Worm (Caenorhabditis elegans) whole organism, L4 larva: ENCODE results near the gene slc-25A29.

Experiments used
- D1046.2 ChIP-seq: fragments of 200-800 bp; sonication (Bioruptor generic); IDR thresholded peaks from 2 replicates; pipeline ENCODE4 v1.3.6; 2022; ENCODE audit warnings: missing genetic modification characterization, missing compliant biosample characterization
- F26F4.8 ChIP-seq: fragments of 200-800 bp; sonication (Bioruptor generic); conservative IDR thresholded peaks from 2 replicates; pipeline ENCODE4 v1.3.6; 2022; ENCODE audit warnings: missing genetic modification characterization, missing compliant biosample characterization
- F37D6.2 ChIP-seq: sonication (generic microtip); optimal IDR thresholded peaks from 2 replicates; lab custom pipeline; 2016; ENCODE audit warnings: mild to moderate bottlenecking, missing genetic modification characterization, missing compliant biosample characterization
- T20F7.1 ChIP-seq: fragments of 200-800 bp; sonication (Bioruptor generic); optimal IDR thresholded peaks from 2 replicates; lab custom pipeline; 2018; ENCODE audit warnings: mild to moderate bottlenecking, missing genetic modification characterization, missing compliant biosample characterization
- Y48G9A.11 ChIP-seq: fragments of 200-800 bp; sonication (Bioruptor generic); IDR thresholded peaks from 2 replicates; pipeline ENCODE4 v1.3.6; 2022; ENCODE audit warnings: missing genetic modification reagents, missing genetic modification characterization, missing compliant biosample characterization
- Y75B8A.6 ChIP-seq: fragments of 200-800 bp; sonication (Bioruptor generic); IDR thresholded peaks from 2 replicates; pipeline ENCODE4 v1.3.6; 2022; ENCODE audit warnings: missing genetic modification reagents, missing genetic modification characterization, missing compliant biosample characterization
- aha-1 ChIP-seq: fragments of 150-350 bp; peaks from one replicate; lab custom pipeline; 2014; ENCODE audit warnings: missing biosample characterization, missing genetic modification characterization
- aly-2 ChIP-seq: sonication (generic microtip); optimal IDR thresholded peaks from 2 replicates; lab custom pipeline; 2018; ENCODE audit warnings: missing biosample characterization, missing genetic modification characterization
- ama-1 ChIP-seq: fragments of 150-350 bp; optimal IDR thresholded peaks from 2 replicates; lab custom pipeline; 2014; ENCODE audit warnings: inconsistent platforms, mixed read lengths
- arid-1 ChIP-seq: fragments of 200-800 bp; sonication (Bioruptor generic); conservative IDR thresholded peaks from 2 replicates; pipeline ENCODE4 v1.3.6; 2022; ENCODE audit warnings: missing genetic modification reagents, missing genetic modification characterization, missing compliant biosample characterization
- attf-4 ChIP-seq: sonication (generic microtip); optimal IDR thresholded peaks from 3 replicates; lab custom pipeline; 2017; ENCODE audit warnings: missing biosample characterization, missing genetic modification characterization
- ceh-20 ChIP-seq: fragments of 200-800 bp; sonication (Bioruptor generic); IDR thresholded peaks from 2 replicates; pipeline ENCODE4 v1.3.6; 2022; ENCODE audit warnings: missing genetic modification reagents, missing genetic modification characterization, missing compliant biosample characterization
- ceh-62 ChIP-seq: sonication (generic microtip); optimal IDR thresholded peaks from 2 replicates; lab custom pipeline; 2017; ENCODE audit warnings: missing biosample characterization, missing genetic modification characterization
- cey-2 ChIP-seq: sonication (generic microtip); optimal IDR thresholded peaks from 3 replicates; lab custom pipeline; 2017; ENCODE audit warnings: missing genetic modification characterization, mild to moderate bottlenecking, missing compliant biosample characterization, antibody characterized with exemption, borderline replicate concordance; ENCODE audit not compliant: insufficient read depth
- ctbp-1 ChIP-seq: fragments of 200-800 bp; sonication (Bioruptor generic); IDR thresholded peaks from 2 replicates; pipeline ENCODE4 v1.3.6; 2022; ENCODE audit warnings: missing genetic modification reagents, missing genetic modification characterization, missing compliant biosample characterization
- dpl-1 ChIP-seq: fragments of 150-350 bp; optimal IDR thresholded peaks from 2 replicates; lab custom pipeline; 2014; ENCODE audit warnings: missing biosample characterization, missing genetic modification reagents, missing genetic modification characterization
- dve-1 ChIP-seq: sonication (generic microtip); optimal IDR thresholded peaks from 2 replicates; lab custom pipeline; 2017; ENCODE audit warnings: antibody characterized with exemption, mild to moderate bottlenecking, missing genetic modification characterization, missing compliant biosample characterization; ENCODE audit not compliant: insufficient read depth
- egl-43 ChIP-seq: fragments of 200-800 bp; sonication (Bioruptor generic); IDR thresholded peaks from 2 replicates; pipeline ENCODE4 v1.3.6; 2022; ENCODE audit warnings: missing genetic modification reagents, missing genetic modification characterization, missing compliant biosample characterization
- gei-8 ChIP-seq: fragments of 200-800 bp; sonication (Bioruptor generic); optimal IDR thresholded peaks from 2 replicates; lab custom pipeline; 2018; ENCODE audit warnings: mild to moderate bottlenecking, missing genetic modification characterization, missing compliant biosample characterization
- hlh-11 ChIP-seq: fragments of 200-800 bp; sonication (Bioruptor generic); optimal IDR thresholded peaks from 2 replicates; lab custom pipeline; 2018; ENCODE audit warnings: mild to moderate bottlenecking, missing genetic modification characterization, missing compliant biosample characterization
- hlh-30 ChIP-seq: sonication (generic microtip); optimal IDR thresholded peaks from 2 replicates; lab custom pipeline; 2017; ENCODE audit warnings: antibody characterized with exemption, mild to moderate bottlenecking, missing genetic modification characterization, missing compliant biosample characterization; ENCODE audit not compliant: insufficient read depth
- hmg-1.1 ChIP-seq: fragments of 200-800 bp; sonication (Bioruptor generic); IDR thresholded peaks from 2 replicates; pipeline ENCODE4 v1.3.6; 2022; ENCODE audit warnings: missing genetic modification reagents, missing genetic modification characterization, missing compliant biosample characterization
- lim-7 ChIP-seq: fragments of 200-800 bp; sonication (Bioruptor generic); IDR thresholded peaks from 2 replicates; pipeline ENCODE4 v1.3.6; 2022; ENCODE audit warnings: missing genetic modification characterization, missing compliant biosample characterization
- lin-1 ChIP-seq: fragments of 200-800 bp; sonication (Bioruptor generic); IDR thresholded peaks from 2 replicates; pipeline ENCODE4 v1.3.6; 2022; ENCODE audit warnings: missing genetic modification reagents, missing genetic modification characterization, missing compliant biosample characterization
- lin-13 ChIP-seq: fragments of 150-350 bp; optimal IDR thresholded peaks from 2 replicates; lab custom pipeline; 2014; ENCODE audit warnings: missing biosample characterization, missing genetic modification reagents, missing genetic modification characterization
- lin-15B ChIP-seq: fragments of 150-350 bp; sonication (generic microtip); optimal IDR thresholded peaks from 3 replicates; lab custom pipeline; 2014; ENCODE audit warnings: missing biosample characterization, missing genetic modification characterization
- madf-9 ChIP-seq: fragments of 200-800 bp; sonication (Bioruptor generic); conservative IDR thresholded peaks from 2 replicates; pipeline ENCODE4 v1.3.6; 2022; ENCODE audit warnings: missing genetic modification reagents, missing genetic modification characterization, missing compliant biosample characterization
- mep-1 ChIP-seq: fragments of 150-350 bp; sonication (generic microtip); optimal IDR thresholded peaks from 3 replicates; lab custom pipeline; 2014; ENCODE audit warnings: missing biosample characterization, missing genetic modification characterization
- nhr-111 ChIP-seq: fragments of 200-800 bp; sonication (Bioruptor generic); optimal IDR thresholded peaks from 2 replicates; lab custom pipeline; 2018; ENCODE audit warnings: mild to moderate bottlenecking, missing genetic modification characterization, missing compliant biosample characterization
- nhr-41 ChIP-seq: fragments of 200-800 bp; sonication (Bioruptor generic); IDR thresholded peaks from 2 replicates; pipeline ENCODE4 v1.3.6; 2022; ENCODE audit warnings: missing genetic modification reagents, missing genetic modification characterization, missing compliant biosample characterization
- nhr-48 ChIP-seq: sonication (generic microtip); optimal IDR thresholded peaks from 2 replicates; lab custom pipeline; 2016; ENCODE audit warnings: mild to moderate bottlenecking, missing genetic modification characterization, missing compliant biosample characterization
- nhr-6 ChIP-seq: fragments of 150-350 bp; optimal IDR thresholded peaks from 2 replicates; lab custom pipeline; 2014; ENCODE audit warnings: missing biosample characterization, missing genetic modification characterization
- nhr-76 ChIP-seq: fragments of 150-350 bp; optimal IDR thresholded peaks from 2 replicates; lab custom pipeline; 2014; ENCODE audit warnings: missing biosample characterization, missing genetic modification characterization
- nhr-77 ChIP-seq: fragments of 150-350 bp; optimal IDR thresholded peaks from 2 replicates; lab custom pipeline; 2014; ENCODE audit warnings: missing biosample characterization, missing genetic modification characterization
- pha-4 ChIP-seq, 2 experiments: fragments of 150-350 bp in 1 of 2; fragments of 200-800 bp in 1 of 2; sonication (Bioruptor generic) in 1 of 2; IDR thresholded peaks in 1 of 2; optimal IDR thresholded peaks in 1 of 2; 2 replicates each; pipeline versions ENCODE4 v1.3.6 to Lab custom; 2014 to 2022; ENCODE audit warnings: missing genetic modification characterization in 2 of 2, missing genetic modification reagents in 2 of 2, missing biosample characterization in 1 of 2, missing compliant biosample characterization in 1 of 2
- php-3 ChIP-seq: fragments of 200-800 bp; sonication (Bioruptor generic); IDR thresholded peaks from 2 replicates; pipeline ENCODE4 v1.3.6; 2022; ENCODE audit warnings: missing genetic modification reagents, missing genetic modification characterization, missing compliant biosample characterization
- saeg-2 ChIP-seq: fragments of 200-800 bp; sonication (Bioruptor generic); IDR thresholded peaks from 2 replicates; pipeline ENCODE4 v1.3.6; 2022; ENCODE audit warnings: missing genetic modification reagents, missing genetic modification characterization, missing compliant biosample characterization
- sdz-12 ChIP-seq: fragments of 200-800 bp; sonication (Bioruptor generic); optimal IDR thresholded peaks from 2 replicates; lab custom pipeline; 2018; ENCODE audit warnings: mild to moderate bottlenecking, missing genetic modification characterization, missing compliant biosample characterization
- set-16 ChIP-seq: fragments of 200-800 bp; sonication (Bioruptor generic); IDR thresholded peaks from 2 replicates; pipeline ENCODE4 v1.3.6; 2022; ENCODE audit warnings: missing genetic modification reagents, missing genetic modification characterization, missing compliant biosample characterization
- snpc-1.2 ChIP-seq: fragments of 200-800 bp; sonication (Bioruptor generic); IDR thresholded peaks from 2 replicates; pipeline ENCODE4 v1.3.6; 2022; ENCODE audit warnings: missing genetic modification reagents, missing genetic modification characterization, missing compliant biosample characterization
- spr-3 ChIP-seq: fragments of 200-800 bp; sonication (Bioruptor generic); optimal IDR thresholded peaks from 2 replicates; lab custom pipeline; 2018; ENCODE audit warnings: mild to moderate bottlenecking, missing genetic modification characterization, missing compliant biosample characterization
- vab-7 ChIP-seq: fragments of 200-800 bp; sonication (Bioruptor generic); IDR thresholded peaks from 2 replicates; pipeline ENCODE4 v1.3.6; 2022; ENCODE audit warnings: missing genetic modification reagents, missing genetic modification characterization, missing compliant biosample characterization
- zfp-3 ChIP-seq: fragments of 200-800 bp; sonication (Bioruptor generic); conservative IDR thresholded peaks from 2 replicates; pipeline ENCODE4 v1.3.6; 2022; ENCODE audit warnings: missing genetic modification reagents, missing genetic modification characterization, missing compliant biosample characterization
- zip-11 ChIP-seq: fragments of 200-800 bp; sonication (Bioruptor generic); IDR thresholded peaks from 2 replicates; pipeline ENCODE4 v1.3.6; 2022; ENCODE audit warnings: missing genetic modification characterization, missing compliant biosample characterization

The slc-25A29 gene

ce11 chrV:14689060-14689750, 31.2 kb upstream of the slc-25A29 start, which contains the start of gene gasr-8 (continued):
- TF ChIP-seq egl-43 = peak; percentile 71
- no peak for TF ChIP-seq aly-2 (tag; lab: Kevin White, UChicago)
- TF ChIP-seq lin-1 = peak; percentile 69

ce11 chrV:14688097-14688912, 30.3 kb upstream of the slc-25A29 start, which contains the start of gene C47E8.11:
C47E8.11 (plus strand) TSS chrV:14688616.
- TF ChIP-seq lin-15B (tag; lab: Kevin White, UChicago) (no peak), F37D6.2 (no peak), zip-11 (GFP tag; lab: Robert Waterston, UW) (0 out of 2 replicates have a peak, but pooled peaks have one; percentile 5), nhr-48 (peak; percentile 13), ctbp-1 (GFP tag; lab: Robert Waterston, UW) (peak; percentile 11; the same call in 1 of the 2 replicates), Y75B8A.6 (GFP tag; lab: Robert Waterston, UW) (peak; percentile 59), sdz-12 (peak; percentile 13), gei-8 (no peak), set-16 (GFP tag; lab: Robert Waterston, UW) (peak; percentile 39), T20F7.1 (GFP tag; lab: Kevin White, UChicago) (peak; percentile 64), nhr-76 (tag; lab: Kevin White, UChicago) (no peak), hlh-11 (tag; lab: Kevin White, UChicago) (peak; percentile 58), saeg-2 (no peak), hlh-30 (no peak), nhr-111 (GFP tag; lab: Kevin White, UChicago) (peak; percentile 20), php-3 (GFP tag; lab: Robert Waterston, UW) (0 out of 2 replicates have a peak, but pooled peaks have one; percentile 35), nhr-77 (tag; lab: Kevin White, UChicago) (no peak), ceh-20 (GFP tag; lab: Robert Waterston, UW) (peak; percentile 44; the same call in 1 of the 2 replicates), vab-7 (GFP tag; lab: Robert Waterston, UW) (0 out of 2 replicates have a peak, but pooled peaks have one; percentile 38), attf-4 (no peak), arid-1 (GFP tag; lab: Robert Waterston, UW) (peak; percentile 44; the same call in 1 of the 2 replicates), hmg-1.1 (peak; percentile 39), zfp-3 (GFP tag; lab: Robert Waterston, UW) (peak; percentile 92), aha-1 (peak; percentile 98), spr-3 (GFP tag; lab: Kevin White, UChicago) (peak; percentile 27), dpl-1 (peak; percentile 9), Y48G9A.11 (GFP tag; lab: Robert Waterston, UW) (peak; percentile 64; the same call in 1 of the 2 replicates), nhr-6 (tag; lab: Kevin White, UChicago) (peak; percentile 92), ceh-62 (tag; lab: Kevin White, UChicago) (no peak), dve-1 (tag; lab: Kevin White, UChicago) (peak; percentile 65), lim-7 (GFP tag; lab: Robert Waterston, UW) (peak; percentile 65), madf-9 (GFP tag; lab: Robert Waterston, UW) (peak; percentile 2; the same call in 1 of the 2 replicates), cey-2 (tag; lab: Kevin White, UChicago) (no peak), F26F4.8 (GFP tag; lab: Robert Waterston, UW) (peak; percentile 48; the same call in 1 of the 2 replicates), pha-4 (GFP tag; IDR thresholded peaks at IDR 0.05; lab: Robert Waterston, UW) (peak; percentile 51), pha-4 (tag; optimal IDR thresholded peaks at IDR 0.05; lab: Kevin White, UChicago) (peak; percentile 67), nhr-41 (GFP tag; lab: Robert Waterston, UW) (0 out of 2 replicates have a peak, but pooled peaks have one; percentile 14), snpc-1.2 (peak; percentile 50), lin-13 (GFP tag; lab: Kevin White, UChicago) (peak; percentile 91), mep-1 (tag; lab: Kevin White, UChicago) (peak; percentile 80), ama-1 (lab: Kevin White, UChicago) (peak; percentile 71), D1046.2 (no peak), aly-2 (tag; lab: Kevin White, UChicago) (peak; percentile 100)
